Worm (Caenorhabditis elegans) whole organism, late embryonic: ENCODE measurements around the gene daf-3.

Source experiments
- F13H6.1 ChIP-seq: sonication (generic microtip); optimal IDR thresholded peaks from 2 replicates; lab custom pipeline; 2016; ENCODE audit warnings: missing genetic modification characterization, missing compliant biosample characterization
- dve-1 ChIP-seq: sonication (generic microtip); optimal IDR thresholded peaks from 2 replicates; lab custom pipeline; 2017; ENCODE audit warnings: antibody characterized with exemption, mild to moderate bottlenecking, missing genetic modification characterization, missing compliant biosample characterization
- elt-2 ChIP-seq: sonication (generic microtip); optimal IDR thresholded peaks from 2 replicates; lab custom pipeline; 2016; ENCODE audit warnings: missing genetic modification reagents, missing genetic modification characterization, missing compliant biosample characterization
- lin-11 ChIP-seq: fragments of 200-800 bp; sonication (Bioruptor generic); optimal IDR thresholded peaks from 2 replicates; lab custom pipeline; 2018; ENCODE audit warnings: mild to moderate bottlenecking, missing genetic modification characterization, missing compliant biosample characterization
- nhr-232 ChIP-seq: sonication (generic microtip); optimal IDR thresholded peaks from 2 replicates; lab custom pipeline; 2016; ENCODE audit warnings: missing genetic modification characterization, missing compliant biosample characterization

DNA sequence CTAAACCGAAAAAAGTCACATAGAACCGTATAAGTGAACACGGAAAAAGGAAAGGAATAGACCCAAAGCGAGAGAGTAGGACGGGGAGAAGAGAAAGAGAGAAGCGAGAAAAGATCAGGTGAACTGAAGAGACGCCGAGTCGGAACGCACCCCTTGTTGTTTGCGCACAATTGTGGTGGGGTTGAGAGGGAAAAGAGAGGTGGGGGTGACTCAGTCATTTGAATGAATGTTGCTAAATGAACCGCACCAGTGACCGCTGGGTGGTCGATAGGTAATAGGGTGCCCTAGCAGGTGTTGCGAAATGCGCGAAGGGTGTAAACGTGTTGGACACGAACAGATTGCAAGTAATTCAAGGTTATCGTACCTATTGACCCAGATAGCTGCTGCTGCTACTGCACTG, 45.7 kb upstream of the daf-3 start, which contains the start of gene lgl-1:
- no peak for TF ChIP-seq lin-11
- no peak for TF ChIP-seq F13H6.1 (tag; lab: Kevin White, UChicago)
- no peak for TF ChIP-seq dve-1 (tag; lab: Kevin White, UChicago)
- peak; percentile 14 for TF ChIP-seq elt-2 (tag; lab: Kevin White, UChicago)
- no peak for TF ChIP-seq nhr-232
